Fruit fly (Drosophila melanogaster): Measurements from ENCODE around the gene CG17187.
A peak's percentile ranks its signal among the peaks of the same experiment; 100 is the strongest.

CG17187 gene

DNA sequence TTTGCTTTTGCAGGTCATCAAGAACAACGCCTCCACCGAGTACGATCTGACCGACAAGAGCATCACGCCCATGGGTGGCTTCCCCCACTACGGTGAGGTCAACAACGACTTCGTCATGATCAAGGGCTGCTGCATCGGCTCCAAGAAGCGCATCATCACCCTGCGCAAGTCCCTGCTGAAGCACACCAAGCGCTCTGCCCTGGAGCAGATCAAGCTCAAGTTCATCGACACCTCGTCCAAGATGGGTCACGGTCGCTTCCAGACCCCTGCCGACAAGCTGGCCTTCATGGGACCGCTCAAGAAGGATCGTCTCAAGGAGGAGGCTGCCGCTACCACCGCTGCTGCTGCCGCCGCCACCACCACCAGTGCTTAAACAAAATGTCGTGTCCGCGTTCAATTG, 7.2 kb downstream of the CG17187 start:
- TF ChIP-seq Crg-1 (GFP tag; optimal IDR thresholded peaks at IDR 0.05) = no peak
- TF ChIP-seq CG1620 (GFP tag; optimal IDR thresholded peaks at IDR 0.05) = no peak
- no peak for TF ChIP-seq pad (GFP tag; optimal IDR thresholded peaks at IDR 0.05)
- no peak for TF ChIP-seq cic (GFP tag; optimal IDR thresholded peaks at IDR 0.05)
- no peak for TF ChIP-seq ovo (GFP tag; optimal IDR thresholded peaks at IDR 0.05)
- TF ChIP-seq CG11617 (GFP tag; optimal IDR thresholded peaks at IDR 0.05) = no peak
- TF ChIP-seq CG14711 (tag; optimal IDR thresholded peaks at IDR 0.05) = no peak
- TF ChIP-seq Hr96 (GFP tag; optimal IDR thresholded peaks at IDR 0.05) = no peak
- no peak for TF ChIP-seq kay (GFP tag; ENCODE audit: borderline replicate concordance)

DNA sequence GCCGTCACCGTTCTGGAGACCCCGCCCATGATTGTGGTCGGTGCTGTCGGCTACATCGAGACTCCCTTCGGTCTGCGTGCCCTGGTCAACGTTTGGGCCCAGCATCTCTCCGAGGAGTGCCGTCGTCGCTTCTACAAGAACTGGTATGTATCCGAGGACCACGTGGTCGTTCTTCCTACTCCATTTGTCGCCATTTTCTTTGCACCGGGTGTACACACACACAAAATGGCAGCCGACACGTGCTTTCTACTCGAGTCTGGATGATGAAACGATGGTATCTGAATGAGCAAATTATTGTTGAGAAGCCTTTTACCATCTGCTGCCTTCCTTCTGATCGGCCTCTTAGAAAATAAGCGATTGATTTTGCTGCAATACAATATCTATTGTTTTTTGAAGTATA, 9.1 kb downstream of the CG17187 start:
- TF ChIP-seq CG1620 (GFP tag; optimal IDR thresholded peaks at IDR 0.05) = no peak
- peak; percentile 3 for TF ChIP-seq Mnt (GFP tag; optimal IDR thresholded peaks at IDR 0.05)
- TF ChIP-seq CG7045 (GFP tag; optimal IDR thresholded peaks at IDR 0.05) = no peak
- no peak for TF ChIP-seq CG5204 (GFP tag; optimal IDR thresholded peaks at IDR 0.05)

dm6 chr3R:11221437-11222230, 10.0 kb downstream of the CG17187 start, which contains the start of the genes CG6693 and RpL3:
Gene CG6693, minus strand, starts transcription at chr3R:11221639.
Gene RpL3, plus strand, starts transcription at chr3R:11221894.
- TF ChIP-seq toe (GFP tag; optimal IDR thresholded peaks at IDR 0.05) (peak; percentile 68), Hr96 (GFP tag; optimal IDR thresholded peaks at IDR 0.05) (peak; percentile 81), CG7101 (tag; optimal IDR thresholded peaks at IDR 0.05) (peak; percentile 91), bab1 (GFP tag; optimal IDR thresholded peaks at IDR 0.05) (peak; percentile 87), Clk (GFP tag; optimal IDR thresholded peaks at IDR 0.05) (peak; percentile 54), Mnt (GFP tag; optimal IDR thresholded peaks at IDR 0.05) (peak; percentile 97), Crg-1 (GFP tag; optimal IDR thresholded peaks at IDR 0.05) (peak; percentile 78), CG33017 (tag; optimal IDR thresholded peaks at IDR 0.05) (peak; percentile 90), CG14711 (tag; optimal IDR thresholded peaks at IDR 0.05) (peak; percentile 57), tj (GFP tag; optimal IDR thresholded peaks at IDR 0.05) (peak; percentile 56), CG11617 (GFP tag; optimal IDR thresholded peaks at IDR 0.05) (peak; percentile 84), CG12768 (GFP tag; optimal IDR thresholded peaks at IDR 0.05) (peak; percentile 85), kay (GFP tag; ENCODE audit: borderline replicate concordance) (no peak), ovo (GFP tag; optimal IDR thresholded peaks at IDR 0.05) (peak; percentile 39), cic (GFP tag; optimal IDR thresholded peaks at IDR 0.05) (peak; percentile 75), pad (GFP tag; optimal IDR thresholded peaks at IDR 0.05) (peak; percentile 73), CG7045 (GFP tag; optimal IDR thresholded peaks at IDR 0.05) (peak; percentile 69), CG5204 (GFP tag; optimal IDR thresholded peaks at IDR 0.05) (no peak), cnc (optimal IDR thresholded peaks at IDR 0.05) (peak in 1 of 2 experiments; percentile 46), CG1620 (GFP tag; optimal IDR thresholded peaks at IDR 0.05) (peak; percentile 73)

dm6 chr3R:11219883-11220282, 11.8 kb downstream of the CG17187 start, which contains the start of gene CG6689:
Gene CG6689, minus strand, starts transcription at chr3R:11220064.
- TF ChIP-seq Mnt (GFP tag; optimal IDR thresholded peaks at IDR 0.05) (peak; percentile 13), CG33017 (tag; optimal IDR thresholded peaks at IDR 0.05) (no peak), tj (GFP tag; optimal IDR thresholded peaks at IDR 0.05) (no peak), cic (GFP tag; optimal IDR thresholded peaks at IDR 0.05) (no peak), kay (GFP tag; ENCODE audit: borderline replicate concordance) (no peak), CG11617 (GFP tag; optimal IDR thresholded peaks at IDR 0.05) (peak; percentile 6), CG5204 (GFP tag; optimal IDR thresholded peaks at IDR 0.05) (no peak)

dm6 chr3R:11216156-11216630, 15.5 kb downstream of the CG17187 start, which contains the start of the genes RpS25 and CG4820:
Gene RpS25, minus strand, starts transcription at chr3R:11216287.
Gene CG4820, plus strand, starts transcription at chr3R:11216535.
- TF ChIP-seq CG11617 (GFP tag; optimal IDR thresholded peaks at IDR 0.05) (peak; percentile 96), pad (GFP tag; optimal IDR thresholded peaks at IDR 0.05) (peak; percentile 83), CG14711 (tag; optimal IDR thresholded peaks at IDR 0.05) (peak; percentile 97), cnc (optimal IDR thresholded peaks at IDR 0.05) (no peak), toe (GFP tag; optimal IDR thresholded peaks at IDR 0.05) (peak; percentile 87), CG12768 (GFP tag; optimal IDR thresholded peaks at IDR 0.05) (peak; percentile 93), bab1 (GFP tag; optimal IDR thresholded peaks at IDR 0.05) (peak; percentile 97), ovo (GFP tag; optimal IDR thresholded peaks at IDR 0.05) (peak; percentile 91), CG1620 (GFP tag; optimal IDR thresholded peaks at IDR 0.05) (peak; percentile 96), Mnt (GFP tag; optimal IDR thresholded peaks at IDR 0.05) (peak; percentile 93), Clk (GFP tag; optimal IDR thresholded peaks at IDR 0.05) (peak; percentile 88), Crg-1 (GFP tag; optimal IDR thresholded peaks at IDR 0.05) (peak; percentile 96), cic (GFP tag; optimal IDR thresholded peaks at IDR 0.05) (peak; percentile 81), CG5204 (GFP tag; optimal IDR thresholded peaks at IDR 0.05) (no peak), kay (GFP tag; ENCODE audit: borderline replicate concordance) (no peak), CG33017 (tag; optimal IDR thresholded peaks at IDR 0.05) (peak; percentile 88), tj (GFP tag; optimal IDR thresholded peaks at IDR 0.05) (peak; percentile 82), CG7045 (GFP tag; optimal IDR thresholded peaks at IDR 0.05) (peak; percentile 90), Hr96 (GFP tag; optimal IDR thresholded peaks at IDR 0.05) (peak; percentile 94), CG7101 (tag; optimal IDR thresholded peaks at IDR 0.05) (peak; percentile 94)

DNA sequence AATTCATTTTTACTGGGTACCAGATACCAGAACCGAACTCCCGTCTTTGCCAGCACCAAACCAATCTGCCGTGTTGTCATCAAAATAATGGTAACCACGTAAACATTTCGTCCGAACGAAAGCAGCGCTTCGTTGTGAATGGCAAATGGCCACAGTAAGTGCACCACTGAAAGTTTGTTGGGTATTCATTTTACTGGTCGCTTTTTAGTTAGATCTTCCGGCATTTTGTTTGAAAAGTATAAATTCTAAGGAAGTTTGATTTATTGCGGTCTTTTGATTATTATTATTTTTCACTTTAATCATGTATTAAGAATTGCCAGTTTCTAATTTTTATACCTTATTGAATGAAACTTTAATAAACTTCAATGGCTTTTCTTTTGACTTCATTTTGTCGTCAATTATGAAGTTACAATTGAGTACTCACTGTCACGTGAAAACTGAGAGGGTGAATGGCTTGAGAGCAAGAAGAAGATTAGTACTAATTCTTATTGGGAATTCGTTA, 17.2 kb downstream of the CG17187 start, which contains the start of gene ZnT86D:
Gene ZnT86D, minus strand, starts transcription at position 91 of the 502 bp plus-strand sequence.
- TF ChIP-seq cnc (optimal IDR thresholded peaks at IDR 0.05) = no peak
- peak; percentile 54 for TF ChIP-seq tj (GFP tag; optimal IDR thresholded peaks at IDR 0.05)
- peak; percentile 75 for TF ChIP-seq bab1 (GFP tag; optimal IDR thresholded peaks at IDR 0.05)
- TF ChIP-seq Crg-1 (GFP tag; optimal IDR thresholded peaks at IDR 0.05) = peak; percentile 34
- TF ChIP-seq toe (GFP tag; optimal IDR thresholded peaks at IDR 0.05) = peak; percentile 70
- peak; percentile 86 for TF ChIP-seq CG33017 (tag; optimal IDR thresholded peaks at IDR 0.05)
- TF ChIP-seq cic (GFP tag; optimal IDR thresholded peaks at IDR 0.05) = peak; percentile 68
- TF ChIP-seq CG1620 (GFP tag; optimal IDR thresholded peaks at IDR 0.05) = peak; percentile 68
- peak; percentile 83 for TF ChIP-seq Mnt (GFP tag; optimal IDR thresholded peaks at IDR 0.05)
- peak; percentile 82 for TF ChIP-seq CG11617 (GFP tag; optimal IDR thresholded peaks at IDR 0.05)
- TF ChIP-seq ovo (GFP tag; optimal IDR thresholded peaks at IDR 0.05) = peak; percentile 27
- TF ChIP-seq kay (GFP tag; ENCODE audit: borderline replicate concordance) = no peak
- TF ChIP-seq CG7101 (tag; optimal IDR thresholded peaks at IDR 0.05) = peak; percentile 86
- peak; percentile 80 for TF ChIP-seq CG5204 (GFP tag; optimal IDR thresholded peaks at IDR 0.05)
- TF ChIP-seq Clk (GFP tag; optimal IDR thresholded peaks at IDR 0.05) = peak; percentile 47
- TF ChIP-seq CG14711 (tag; optimal IDR thresholded peaks at IDR 0.05) = peak; percentile 75
- TF ChIP-seq CG12768 (GFP tag; optimal IDR thresholded peaks at IDR 0.05) = peak; percentile 78
- peak; percentile 70 for TF ChIP-seq pad (GFP tag; optimal IDR thresholded peaks at IDR 0.05)
- TF ChIP-seq Hr96 (GFP tag; optimal IDR thresholded peaks at IDR 0.05) = peak; percentile 74
- peak; percentile 72 for TF ChIP-seq CG7045 (GFP tag; optimal IDR thresholded peaks at IDR 0.05)
